Fruit fly (Drosophila melanogaster): ENCODE measurements around the gene Xrcc2.

DNA sequence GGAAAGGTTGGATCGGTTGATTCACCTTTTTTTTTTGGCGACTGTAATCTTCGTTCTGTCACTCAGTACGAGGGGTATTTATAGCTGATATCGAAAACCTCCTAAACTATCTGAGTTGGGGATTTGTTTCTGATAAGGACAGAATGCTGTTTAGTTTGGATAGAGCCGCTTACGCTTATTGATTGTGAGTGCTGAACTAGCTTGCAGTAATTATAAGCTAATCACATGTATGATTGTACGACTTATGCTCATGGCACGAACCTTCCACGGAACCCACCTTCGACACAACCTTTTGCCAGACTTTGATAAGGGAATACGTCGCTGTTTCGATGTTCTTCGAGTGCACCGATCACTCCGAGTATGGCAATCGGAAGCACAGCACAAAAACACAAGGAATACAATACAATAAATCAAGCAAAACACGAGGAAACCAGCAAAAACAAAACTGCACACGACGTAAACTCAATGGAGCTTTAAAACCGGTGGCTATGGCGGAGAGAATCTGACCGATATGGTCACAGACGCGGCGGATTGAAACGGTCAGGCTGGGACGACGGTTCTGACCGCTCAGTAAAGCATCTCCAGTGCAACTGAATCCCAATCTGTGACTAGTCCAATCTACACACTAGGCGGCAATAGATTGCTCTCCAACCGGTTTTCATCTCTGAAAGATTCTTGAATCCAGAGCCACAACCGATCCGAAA, 13.4 kb upstream of the Xrcc2 start, which contains the start of gene psh:
- TF ChIP-seq pan (optimal IDR thresholded peaks at IDR 0.05) = no peak
- TF ChIP-seq lola (GFP tag; optimal IDR thresholded peaks at IDR 0.05) = no peak
- TF ChIP-seq Abd-B (GFP tag; optimal IDR thresholded peaks at IDR 0.05) = no peak
- no peak for TF ChIP-seq psq (GFP tag; optimal IDR thresholded peaks at IDR 0.05)
- TF ChIP-seq N (GFP tag; optimal IDR thresholded peaks at IDR 0.05) = no peak
